Worm (Caenorhabditis elegans): ENCODE measurements around the gene F43H9.3.
A peak's percentile ranks its signal among the peaks of the same experiment; 100 is the strongest.

Gene F43H9.3

DNA sequence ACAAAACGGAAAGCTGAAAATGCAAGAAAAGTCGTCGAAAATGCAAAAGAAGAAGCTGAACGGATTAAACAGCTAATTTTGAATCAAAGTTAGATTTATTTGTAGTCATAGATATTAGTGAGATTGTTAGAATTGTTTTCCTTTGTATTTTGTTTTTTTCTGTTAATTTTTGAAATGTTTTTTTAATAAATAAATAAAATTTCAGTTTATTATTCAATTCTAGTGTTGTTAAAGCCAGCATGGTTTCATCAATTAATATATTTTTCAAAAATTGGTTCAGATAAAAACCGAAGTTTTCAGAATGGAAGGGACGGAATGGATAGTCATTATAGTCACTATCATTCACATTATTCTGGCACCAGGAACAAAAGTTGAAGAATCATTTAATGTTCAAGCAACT is 10.1 kb upstream of the F43H9.3 start, which contains the start of gene algn-12:
TSS of gene algn-12 (plus strand) at position 301 of the 400 bp plus-strand sequence.
- TF ChIP-seq egrh-3 (GFP tag; IDR thresholded peaks at IDR 0.05), result no peak
- TF ChIP-seq F10E7.11 (tag; optimal IDR thresholded peaks at IDR 0.05), result no peak
- no peak for TF ChIP-seq ztf-18 (tag; optimal IDR thresholded peaks at IDR 0.05)

DNA sequence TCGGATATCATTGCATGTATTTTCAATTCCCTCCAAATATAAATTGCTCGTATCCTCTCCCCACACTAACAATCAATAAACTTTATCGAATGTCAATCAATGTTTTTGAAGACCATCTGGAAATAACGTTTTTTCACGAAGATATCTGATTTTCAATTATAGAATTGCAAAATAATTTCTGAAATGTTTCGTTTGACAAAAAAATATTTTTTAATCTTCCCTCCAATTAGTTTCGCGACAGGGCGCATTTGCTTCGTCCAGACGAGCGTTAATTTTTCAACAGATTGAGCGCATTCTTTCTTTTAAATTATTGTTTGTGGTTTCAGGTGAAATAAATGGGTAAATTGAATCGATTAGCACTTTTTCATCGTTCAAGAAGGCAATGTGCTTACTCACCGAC is 6.4 kb upstream of the F43H9.3 start, which contains the start of gene vars-1:
TSS of gene vars-1 (plus strand) at position 291 of the 400 bp plus-strand sequence.
- no peak for TF ChIP-seq C17E4.6 (GFP tag; IDR thresholded peaks at IDR 0.05)
- peak; percentile 58 for TF ChIP-seq madf-6 (GFP tag; IDR thresholded peaks at IDR 0.05)
- peak; percentile 46 for TF ChIP-seq xnd-1 (tag; optimal IDR thresholded peaks at IDR 0.05)
- no peak for TF ChIP-seq ceh-58 (GFP tag; IDR thresholded peaks at IDR 0.05)
- no peak for TF ChIP-seq die-1 (tag; optimal IDR thresholded peaks at IDR 0.05)
- TF ChIP-seq K11D2.4 (GFP tag; IDR thresholded peaks at IDR 0.05), result no peak
- peak; percentile 53 for TF ChIP-seq lsl-1 (GFP tag; optimal IDR thresholded peaks at IDR 0.05)
- TF ChIP-seq lin-54 (GFP tag; optimal IDR thresholded peaks at IDR 0.05), result peak; percentile 88
- TF ChIP-seq D2030.7 (GFP tag; IDR thresholded peaks at IDR 0.05), result 0 out of 2 replicates have a peak, but pooled peaks have one; percentile 28
- TF ChIP-seq dpff-1 (tag; optimal IDR thresholded peaks at IDR 0.05), result no peak
- TF ChIP-seq lsy-27 (tag; optimal IDR thresholded peaks at IDR 0.05; ENCODE audit: borderline replicate concordance, insufficient read depth), result no peak
- no peak for TF ChIP-seq F22D6.2 (tag; optimal IDR thresholded peaks at IDR 0.05)
- no peak for TF ChIP-seq ceh-79 (tag; optimal IDR thresholded peaks at IDR 0.05)
- TF ChIP-seq ama-1 (optimal IDR thresholded peaks at IDR 0.05), result no peak
- no peak for TF ChIP-seq ama-1 (GFP tag; optimal IDR thresholded peaks at IDR 0.05)
- TF ChIP-seq nfya-2 (GFP tag; IDR thresholded peaks at IDR 0.05), result no peak
- TF ChIP-seq tlf-1 (GFP tag; optimal IDR thresholded peaks at IDR 0.05), result peak; percentile 51
- TF ChIP-seq tbp1 (GFP tag; optimal IDR thresholded peaks at IDR 0.05), result peak; percentile 6
- peak; percentile 56; the same call in 1 of the 2 replicates for TF ChIP-seq attf-6 (GFP tag; IDR thresholded peaks at IDR 0.05)
- 0 out of 2 replicates have a peak, but pooled peaks have one; percentile 16 for TF ChIP-seq Y95B8A.8 (GFP tag; IDR thresholded peaks at IDR 0.05)
- peak; percentile 43 for TF ChIP-seq snpc-1.1 (tag; optimal IDR thresholded peaks at IDR 0.05; ENCODE audit: insufficient read depth)
- 0 out of 2 replicates have a peak, but pooled peaks have one; percentile 47 for TF ChIP-seq ekl-4 (GFP tag; IDR thresholded peaks at IDR 0.05)
- no peak for TF ChIP-seq cebp-1 (GFP tag; IDR thresholded peaks at IDR 0.05)
- TF ChIP-seq cebp-1 (tag; optimal IDR thresholded peaks at IDR 0.05), result peak; percentile 42
- TF ChIP-seq snpc-3.4 (tag; optimal IDR thresholded peaks at IDR 0.05), result no peak
- no peak for TF ChIP-seq snpc-4 (GFP tag; optimal IDR thresholded peaks at IDR 0.05)
- TF ChIP-seq snpc-4 (tag; optimal IDR thresholded peaks at IDR 0.05), result peak in 2 of 4 experiments; percentile 11 to 50
- peak; percentile 35; the same call in 1 of the 2 replicates for TF ChIP-seq F33H1.4 (GFP tag; IDR thresholded peaks at IDR 0.05)
- no peak for TF ChIP-seq fkh-3 (tag; optimal IDR thresholded peaks at IDR 0.05)
- TF ChIP-seq hsf-1 (GFP tag; IDR thresholded peaks at IDR 0.05), result peak; percentile 82
- TF ChIP-seq madf-3 (GFP tag; IDR thresholded peaks at IDR 0.05), result 0 out of 2 replicates have a peak, but pooled peaks have one; percentile 3
- TF ChIP-seq ztf-18 (tag; optimal IDR thresholded peaks at IDR 0.05), result no peak
- no peak for TF ChIP-seq K12H6.12 (tag; optimal IDR thresholded peaks at IDR 0.05)
- no peak for TF ChIP-seq ztf-22 (GFP tag; optimal IDR thresholded peaks at IDR 0.05)
- TF ChIP-seq mxl-1 (tag; optimal IDR thresholded peaks at IDR 0.05), result no peak
- peak; percentile 69 for TF ChIP-seq efl-1 (GFP tag; optimal IDR thresholded peaks at IDR 0.05)
- TF ChIP-seq madf-8 (GFP tag; conservative IDR thresholded peaks at IDR 0.05), result no peak
- TF ChIP-seq nhr-80 (tag; optimal IDR thresholded peaks at IDR 0.05), result no peak
- TF ChIP-seq F23B12.7 (tag; optimal IDR thresholded peaks at IDR 0.05; ENCODE audit: insufficient read depth), result peak; percentile 78
- TF ChIP-seq F49E8.2 (tag; optimal IDR thresholded peaks at IDR 0.05; ENCODE audit: insufficient read depth), result peak; percentile 77
- TF ChIP-seq mcd-1 (GFP tag; IDR thresholded peaks at IDR 0.05), result peak; percentile 90
- no peak for TF ChIP-seq F57A8.1 (GFP tag; optimal IDR thresholded peaks at IDR 0.05)
- peak; percentile 55 for TF ChIP-seq B0336.3 (GFP tag; IDR thresholded peaks at IDR 0.05)
- no peak for TF ChIP-seq nhr-120 (GFP tag; IDR thresholded peaks at IDR 0.05)
- TF ChIP-seq lin-35 (GFP tag; optimal IDR thresholded peaks at IDR 0.05), result peak in 2 of 3 experiments; percentile 18 to 77

Measured in whole organism, young adult.